Worm (Caenorhabditis elegans) whole organism, young adult: ENCODE data around the gene rps-9.

Source experiments
- B0019.2 ChIP-seq: fragments of 200-800 bp; sonication (Bioruptor generic); conservative IDR thresholded peaks from 2 replicates; pipeline ENCODE4 v1.3.6; 2022; ENCODE audit warnings: missing genetic modification reagents, missing genetic modification characterization, missing compliant biosample characterization
- B0035.1 ChIP-seq: sonication (generic microtip); optimal IDR thresholded peaks from 2 replicates; lab custom pipeline; 2016; ENCODE audit warnings: missing genetic modification characterization, mild to moderate bottlenecking, missing compliant biosample characterization, missing genotype, missing genetic modification reagents
- B0261.1 ChIP-seq: sonication (generic microtip); optimal IDR thresholded peaks from 2 replicates; lab custom pipeline; 2016; ENCODE audit warnings: mild to moderate bottlenecking, missing genetic modification characterization, moderate library complexity, missing compliant biosample characterization
- C06A6.2 ChIP-seq: fragments of 200-800 bp; sonication (Bioruptor generic); conservative IDR thresholded peaks from 2 replicates; pipeline ENCODE4 v1.3.6; 2022; ENCODE audit warnings: missing genetic modification characterization, missing compliant biosample characterization
- F10E7.11 ChIP-seq: sonication (generic microtip); optimal IDR thresholded peaks from 2 replicates; lab custom pipeline; 2017; ENCODE audit warnings: mild to moderate bottlenecking, missing genetic modification characterization, moderate library complexity, missing compliant biosample characterization
- F37B4.10 ChIP-seq: fragments of 200-800 bp; sonication (Bioruptor generic); IDR thresholded peaks from 2 replicates; pipeline ENCODE4 v1.3.6; 2022; ENCODE audit warnings: missing genetic modification characterization, missing compliant biosample characterization
- K12H6.12 ChIP-seq: fragments of 200-800 bp; sonication (Bioruptor generic); optimal IDR thresholded peaks from 2 replicates; lab custom pipeline; 2018; ENCODE audit warnings: mild to moderate bottlenecking, missing genetic modification characterization, missing compliant biosample characterization
- T07F8.4 ChIP-seq: sonication (generic microtip); optimal IDR thresholded peaks from 2 replicates; lab custom pipeline; 2016; ENCODE audit warnings: mild to moderate bottlenecking, missing genetic modification characterization, moderate library complexity, missing compliant biosample characterization
- Y53G8AR.9 ChIP-seq: fragments of 200-800 bp; sonication (Bioruptor generic); conservative IDR thresholded peaks from 2 replicates; pipeline ENCODE4 v1.3.6; 2022; ENCODE audit warnings: missing genetic modification reagents, missing genetic modification characterization, missing compliant biosample characterization
- Y67H2A.10 ChIP-seq: fragments of 200-800 bp; sonication (Bioruptor generic); conservative IDR thresholded peaks from 2 replicates; pipeline ENCODE4 v1.3.6; 2022; ENCODE audit warnings: missing genetic modification reagents, missing genetic modification characterization, missing compliant biosample characterization
- Y79H2A.3 ChIP-seq: fragments of 200-800 bp; sonication (Bioruptor generic); conservative IDR thresholded peaks from 2 replicates; pipeline ENCODE4 v1.3.6; 2022; ENCODE audit warnings: missing genetic modification reagents, missing genetic modification characterization, missing compliant biosample characterization
- ama-1 ChIP-seq, 3 experiments: fragments of 150-350 bp in 1 of 3; sonication (generic microtip) in 2 of 3; optimal IDR thresholded peaks; 2 replicates each; lab custom pipeline; 2014 to 2018; ENCODE audit warnings: missing biosample characterization in 2 of 3, missing genetic modification characterization in 2 of 3, missing genetic modification reagents in 2 of 3
- athp-1 ChIP-seq: sonication (generic microtip); optimal IDR thresholded peaks from 2 replicates; lab custom pipeline; 2017; ENCODE audit warnings: mild to moderate bottlenecking, missing genetic modification characterization, missing compliant biosample characterization
- ceh-27 ChIP-seq: fragments of 200-800 bp; sonication (Bioruptor generic); optimal IDR thresholded peaks from 2 replicates; lab custom pipeline; 2018; ENCODE audit warnings: mild to moderate bottlenecking, missing genetic modification characterization, moderate library complexity, missing compliant biosample characterization
- ceh-40 ChIP-seq: fragments of 200-800 bp; sonication (Bioruptor generic); IDR thresholded peaks from 2 replicates; pipeline ENCODE4 v1.3.6; 2022; ENCODE audit warnings: missing genetic modification characterization, missing compliant biosample characterization
- ceh-58 ChIP-seq: fragments of 200-800 bp; sonication (Bioruptor generic); IDR thresholded peaks from 2 replicates; pipeline ENCODE4 v1.3.6; 2022; ENCODE audit warnings: missing genetic modification characterization, missing compliant biosample characterization
- ceh-79 ChIP-seq: sonication (generic microtip); optimal IDR thresholded peaks from 2 replicates; lab custom pipeline; 2017; ENCODE audit warnings: mild to moderate bottlenecking, missing genetic modification characterization, missing compliant biosample characterization
- chd-7 ChIP-seq: sonication (generic microtip); optimal IDR thresholded peaks from 2 replicates; lab custom pipeline; 2016; ENCODE audit warnings: mild to moderate bottlenecking, missing genetic modification characterization, moderate library complexity, missing compliant biosample characterization
- dox-1 ChIP-seq: fragments of 200-800 bp; sonication (Bioruptor generic); IDR thresholded peaks from 2 replicates; pipeline ENCODE4 v1.3.6; 2022; ENCODE audit warnings: missing genetic modification reagents, missing genetic modification characterization, missing compliant biosample characterization
- dpff-1 ChIP-seq: sonication (generic microtip); optimal IDR thresholded peaks from 2 replicates; lab custom pipeline; 2017; ENCODE audit warnings: mild to moderate bottlenecking, missing genetic modification characterization, missing compliant biosample characterization
- egl-44 ChIP-seq: fragments of 200-800 bp; sonication (Bioruptor generic); IDR thresholded peaks from 2 replicates; pipeline ENCODE4 v1.3.6; 2022; ENCODE audit warnings: missing genetic modification reagents, missing genetic modification characterization, missing compliant biosample characterization
- egrh-3 ChIP-seq: fragments of 200-800 bp; sonication (Bioruptor generic); IDR thresholded peaks from 2 replicates; pipeline ENCODE4 v1.3.6; 2022; ENCODE audit warnings: missing genetic modification reagents, missing genetic modification characterization, missing compliant biosample characterization
- hrde-1 ChIP-seq: sonication (generic microtip); optimal IDR thresholded peaks from 2 replicates; lab custom pipeline; 2016; ENCODE audit warnings: missing genetic modification characterization, mild to moderate bottlenecking, missing compliant biosample characterization, moderate library complexity, missing genotype, missing genetic modification reagents, borderline replicate concordance
- lin-35 ChIP-seq, 3 experiments: fragments of 150-350 bp in 2 of 3; sonication (generic microtip) in 1 of 3; optimal IDR thresholded peaks; 2 replicates each; lab custom pipeline; 2014 to 2018; ENCODE audit warnings: missing biosample characterization in 3 of 3, missing genetic modification characterization in 3 of 3, missing genetic modification reagents in 3 of 3
- lsy-27 ChIP-seq: sonication (generic microtip); optimal IDR thresholded peaks from 2 replicates; lab custom pipeline; 2017; ENCODE audit warnings: missing genetic modification characterization, mild to moderate bottlenecking, missing compliant biosample characterization, antibody characterized with exemption, missing genotype, borderline replicate concordance; ENCODE audit not compliant: insufficient read depth
- madf-3 ChIP-seq: fragments of 200-800 bp; sonication (Bioruptor generic); IDR thresholded peaks from 2 replicates; pipeline ENCODE4 v1.3.6; 2022; ENCODE audit warnings: missing genetic modification reagents, missing genetic modification characterization, missing compliant biosample characterization
- madf-6 ChIP-seq: fragments of 200-800 bp; sonication (Bioruptor generic); IDR thresholded peaks from 2 replicates; pipeline ENCODE4 v1.3.6; 2022; ENCODE audit warnings: missing genetic modification reagents, missing genetic modification characterization, missing compliant biosample characterization
- mel-28 ChIP-seq: sonication (generic microtip); optimal IDR thresholded peaks from 2 replicates; lab custom pipeline; 2016; ENCODE audit warnings: borderline replicate concordance, mild to moderate bottlenecking, missing genetic modification characterization, missing compliant biosample characterization
- mxl-1 ChIP-seq: sonication (generic microtip); optimal IDR thresholded peaks from 2 replicates; lab custom pipeline; 2016; ENCODE audit warnings: missing genetic modification characterization, missing compliant biosample characterization
- nfyb-1 ChIP-seq: fragments of 200-800 bp; sonication (Bioruptor generic); IDR thresholded peaks from 2 replicates; pipeline ENCODE4 v1.3.6; 2022; ENCODE audit warnings: missing genetic modification reagents, missing genetic modification characterization, missing compliant biosample characterization
- nhr-120 ChIP-seq: fragments of 200-800 bp; sonication (Bioruptor generic); IDR thresholded peaks from 2 replicates; pipeline ENCODE4 v1.3.6; 2022; ENCODE audit warnings: missing genetic modification characterization, missing compliant biosample characterization
- nhr-179 ChIP-seq: sonication (generic microtip); optimal IDR thresholded peaks from 2 replicates; lab custom pipeline; 2016; ENCODE audit warnings: mild to moderate bottlenecking, missing genetic modification characterization, missing compliant biosample characterization
- pha-4 ChIP-seq: fragments of 150-350 bp; sonication (generic microtip); optimal IDR thresholded peaks from 2 replicates; lab custom pipeline; 2014; ENCODE audit warnings: missing biosample characterization, missing genetic modification reagents, missing genetic modification characterization
- rcor-1 ChIP-seq: fragments of 200-800 bp; sonication (Bioruptor generic); IDR thresholded peaks from 2 replicates; pipeline ENCODE4 v1.3.6; 2022; ENCODE audit warnings: missing genetic modification reagents, missing genetic modification characterization, missing compliant biosample characterization
- rec-8 ChIP-seq, 2 experiments: sonication (generic microtip); optimal IDR thresholded peaks; 2 replicates each; lab custom pipeline; 2016; ENCODE audit warnings: mild to moderate bottlenecking in 2 of 2, missing genetic modification characterization in 2 of 2, missing genetic modification reagents in 2 of 2, missing genotype in 2 of 2, missing biosample characterization in 1 of 2, missing compliant biosample characterization in 1 of 2, moderate library complexity in 1 of 2
- repo-1 ChIP-seq: sonication (generic microtip); optimal IDR thresholded peaks from 2 replicates; lab custom pipeline; 2017; ENCODE audit warnings: mild to moderate bottlenecking, missing genetic modification characterization, missing compliant biosample characterization
- sea-2 ChIP-seq: fragments of 200-800 bp; sonication (Bioruptor generic); IDR thresholded peaks from 2 replicates; pipeline ENCODE4 v1.3.6; 2022; ENCODE audit warnings: missing genetic modification characterization, missing compliant biosample characterization
- snpc-3.4 ChIP-seq: sonication (generic microtip); optimal IDR thresholded peaks from 2 replicates; lab custom pipeline; 2017; ENCODE audit warnings: missing genetic modification characterization, mild to moderate bottlenecking, missing compliant biosample characterization, antibody characterized with exemption, moderate library complexity, missing genotype, missing genetic modification reagents
- sptf-2 ChIP-seq: fragments of 200-800 bp; sonication (Bioruptor generic); optimal IDR thresholded peaks from 2 replicates; lab custom pipeline; 2018; ENCODE audit warnings: mild to moderate bottlenecking, missing genetic modification characterization, missing compliant biosample characterization
- tlf-1 ChIP-seq: fragments of 200-800 bp; sonication (Bioruptor generic); optimal IDR thresholded peaks from 2 replicates; lab custom pipeline; 2018; ENCODE audit warnings: mild to moderate bottlenecking, missing genetic modification characterization, missing compliant biosample characterization
- unc-130 ChIP-seq: sonication (generic microtip); optimal IDR thresholded peaks from 2 replicates; lab custom pipeline; 2016; ENCODE audit warnings: missing genetic modification reagents, missing genetic modification characterization, missing compliant biosample characterization
- unc-62 ChIP-seq: fragments of 150-350 bp; optimal IDR thresholded peaks from 2 replicates; lab custom pipeline; 2014; ENCODE audit warnings: missing biosample characterization, missing genetic modification reagents, missing genetic modification characterization
- xnd-1 ChIP-seq: sonication (generic microtip); optimal IDR thresholded peaks from 2 replicates; lab custom pipeline; 2016; ENCODE audit warnings: missing genotype, missing genetic modification reagents, missing genetic modification characterization, missing compliant biosample characterization
- zim-3 ChIP-seq: sonication (generic microtip); optimal IDR thresholded peaks from 2 replicates; lab custom pipeline; 2017; ENCODE audit warnings: mild to moderate bottlenecking, missing genetic modification characterization, moderate library complexity, missing compliant biosample characterization
- ztf-18 ChIP-seq: sonication (generic microtip); optimal IDR thresholded peaks from 2 replicates; lab custom pipeline; 2016; ENCODE audit warnings: missing genotype, mild to moderate bottlenecking, missing genetic modification characterization, missing compliant biosample characterization
- ztf-22 ChIP-seq: fragments of 200-800 bp; sonication (Bioruptor generic); optimal IDR thresholded peaks from 2 replicates; lab custom pipeline; 2018; ENCODE audit warnings: mild to moderate bottlenecking, missing genetic modification characterization, moderate library complexity, missing compliant biosample characterization
- ztf-26 ChIP-seq: sonication (generic microtip); optimal IDR thresholded peaks from 2 replicates; lab custom pipeline; 2017; ENCODE audit warnings: missing genetic modification characterization, missing compliant biosample characterization
- ztf-3 ChIP-seq: fragments of 200-800 bp; sonication (Bioruptor generic); optimal IDR thresholded peaks from 2 replicates; lab custom pipeline; 2018; ENCODE audit warnings: mild to moderate bottlenecking, missing genetic modification characterization, missing compliant biosample characterization

Gene rps-9

ce11 chrII:11167039-11167438 lies 40.9 kb upstream of the rps-9 start:
- peak; percentile 80 for TF ChIP-seq dpff-1
- peak; percentile 84 for TF ChIP-seq hrde-1 (tag; lab: Kevin White, UChicago)
- TF ChIP-seq Y53G8AR.9 = peak; percentile 84; the same call in 1 of the 2 replicates
- no peak for TF ChIP-seq ztf-22 (GFP tag; lab: Kevin White, UChicago)
- TF ChIP-seq ceh-27 (GFP tag; lab: Kevin White, UChicago) = peak; percentile 63
- peak in 1 of 3 experiments; percentile 32 for TF ChIP-seq lin-35 (GFP tag; optimal IDR thresholded peaks at IDR 0.05; lab: Kevin White, UChicago)
- no peak for TF ChIP-seq mel-28 (tag; lab: Kevin White, UChicago)
- peak; percentile 82 for TF ChIP-seq repo-1 (tag; lab: Kevin White, UChicago)
- TF ChIP-seq tlf-1 (GFP tag; lab: Kevin White, UChicago) = peak; percentile 61
- no peak for TF ChIP-seq unc-62 (GFP tag; lab: Kevin White, UChicago)
- peak; percentile 91 for TF ChIP-seq dox-1 (GFP tag; lab: Robert Waterston, UW)
- peak; percentile 68 for TF ChIP-seq egrh-3
- peak; percentile 92 for TF ChIP-seq madf-6
- TF ChIP-seq K12H6.12 (tag; lab: Kevin White, UChicago) = peak; percentile 21
- TF ChIP-seq xnd-1 (tag; lab: Kevin White, UChicago) = peak; percentile 72
- peak; percentile 57 for TF ChIP-seq ztf-18 (tag; lab: Kevin White, UChicago)
- TF ChIP-seq unc-130 (GFP tag; lab: Kevin White, UChicago) = peak; percentile 54
- no peak for TF ChIP-seq ceh-79 (tag; lab: Kevin White, UChicago)
- TF ChIP-seq nhr-179 (tag; lab: Kevin White, UChicago) = no peak
- TF ChIP-seq ceh-58 (GFP tag; lab: Robert Waterston, UW) = no peak
- no peak for TF ChIP-seq sea-2 (GFP tag; lab: Robert Waterston, UW)
- no peak for TF ChIP-seq F10E7.11
- no peak for TF ChIP-seq ceh-40 (GFP tag; lab: Robert Waterston, UW)
- no peak for TF ChIP-seq Y79H2A.3 (GFP tag; lab: Robert Waterston, UW)
- TF ChIP-seq Y67H2A.10 = no peak
- peak; percentile 82 for TF ChIP-seq ama-1 (optimal IDR thresholded peaks at IDR 0.05; lab: Kevin White, UChicago)
- TF ChIP-seq ama-1 (GFP tag; optimal IDR thresholded peaks at IDR 0.05; lab: Kevin White, UChicago) = peak in 1 of 2 experiments; percentile 38
- peak in 1 of 2 experiments; percentile 77 for TF ChIP-seq rec-8 (tag; optimal IDR thresholded peaks at IDR 0.05; lab: Kevin White, UChicago)
- peak; percentile 75 for TF ChIP-seq sptf-2 (GFP tag; lab: Kevin White, UChicago)
- no peak for TF ChIP-seq ztf-26 (tag; lab: Kevin White, UChicago)
- TF ChIP-seq chd-7 = peak; percentile 29
- TF ChIP-seq lsy-27 (tag; lab: Kevin White, UChicago) = no peak
- peak; percentile 82 for TF ChIP-seq B0019.2 (GFP tag; lab: Robert Waterston, UW)
- TF ChIP-seq rcor-1 (GFP tag; lab: Robert Waterston, UW) = peak; percentile 86
- TF ChIP-seq F37B4.10 (GFP tag; lab: Robert Waterston, UW) = no peak
- peak; percentile 98 for TF ChIP-seq snpc-3.4 (tag; lab: Kevin White, UChicago)
- no peak for TF ChIP-seq B0035.1
- TF ChIP-seq nfyb-1 (GFP tag; lab: Robert Waterston, UW) = peak; percentile 89; the same call in 1 of the 2 replicates
- no peak for TF ChIP-seq T07F8.4 (tag; lab: Kevin White, UChicago)
- no peak for TF ChIP-seq mxl-1 (tag; lab: Kevin White, UChicago)
- no peak for TF ChIP-seq nhr-120 (GFP tag; lab: Robert Waterston, UW)
- no peak for TF ChIP-seq ztf-3 (GFP tag; lab: Kevin White, UChicago)
- TF ChIP-seq egl-44 (GFP tag; lab: Robert Waterston, UW) = peak; percentile 73; the same call in 1 of the 2 replicates
- TF ChIP-seq madf-3 (GFP tag; lab: Robert Waterston, UW) = no peak
- TF ChIP-seq athp-1 (tag; lab: Kevin White, UChicago) = peak; percentile 78
- no peak for TF ChIP-seq pha-4
- TF ChIP-seq zim-3 (tag; lab: Kevin White, UChicago) = no peak
- TF ChIP-seq C06A6.2 = peak; percentile 28; the same call in 1 of the 2 replicates
- TF ChIP-seq B0261.1 (tag; lab: Kevin White, UChicago) = peak; percentile 40
